Worm (Caenorhabditis elegans) whole organism, L1 larva: ENCODE data around the gene F33A8.4.
A peak's percentile ranks its signal among the peaks of the same experiment; 100 is the strongest.

Experiments
- C04F5.9 ChIP-seq: sonication (generic microtip); optimal IDR thresholded peaks from 2 replicates; lab custom pipeline; 2016; ENCODE audit warnings: missing genetic modification characterization, missing compliant biosample characterization
- C16A3.4 ChIP-seq: fragments of 150-350 bp; optimal IDR thresholded peaks from 2 replicates; lab custom pipeline; 2014; ENCODE audit warnings: missing biosample characterization, missing genetic modification characterization
- F16B12.6 ChIP-seq: fragments of 150-350 bp; optimal IDR thresholded peaks from 2 replicates; lab custom pipeline; 2014; ENCODE audit warnings: missing biosample characterization, missing genetic modification characterization
- Y116A8C.19 ChIP-seq: sonication (generic microtip); optimal IDR thresholded peaks from 2 replicates; lab custom pipeline; 2016; ENCODE audit warnings: missing compliant biosample characterization, missing genetic modification characterization, borderline replicate concordance
- aha-1 ChIP-seq: fragments of 150-350 bp; optimal IDR thresholded peaks from 2 replicates; lab custom pipeline; 2014; ENCODE audit warnings: missing biosample characterization, missing genetic modification characterization
- alr-1 ChIP-seq: fragments of 200-800 bp; sonication (Bioruptor generic); optimal IDR thresholded peaks from 2 replicates; lab custom pipeline; 2018; ENCODE audit warnings: borderline replicate concordance, mild to moderate bottlenecking, missing genetic modification characterization, missing compliant biosample characterization
- aly-2 ChIP-seq: fragments of 150-350 bp; optimal IDR thresholded peaks from 2 replicates; lab custom pipeline; 2014; ENCODE audit warnings: missing biosample characterization, missing genetic modification characterization
- blmp-1 ChIP-seq: fragments of 150-350 bp; optimal IDR thresholded peaks from 2 replicates; lab custom pipeline; 2014; ENCODE audit warnings: missing biosample characterization, missing genetic modification characterization
- ceh-63 ChIP-seq: fragments of 200-800 bp; sonication (Bioruptor generic); optimal IDR thresholded peaks from 2 replicates; lab custom pipeline; 2018; ENCODE audit warnings: mild to moderate bottlenecking, missing genetic modification characterization, missing compliant biosample characterization
- ceh-8 ChIP-seq: fragments of 200-800 bp; sonication (Bioruptor generic); optimal IDR thresholded peaks from 2 replicates; lab custom pipeline; 2018; ENCODE audit warnings: mild to moderate bottlenecking, missing genetic modification characterization, moderate library complexity, missing compliant biosample characterization
- ceh-88 ChIP-seq: fragments of 200-800 bp; sonication (Bioruptor generic); IDR thresholded peaks from 2 replicates; pipeline ENCODE4 v1.3.6; 2022; ENCODE audit warnings: missing genetic modification characterization, missing compliant biosample characterization
- ceh-90 ChIP-seq: sonication (generic microtip); optimal IDR thresholded peaks from 2 replicates; lab custom pipeline; 2016; ENCODE audit warnings: missing genetic modification characterization, missing compliant biosample characterization
- ces-1 ChIP-seq: fragments of 150-350 bp; optimal IDR thresholded peaks from 2 replicates; lab custom pipeline; 2014; ENCODE audit warnings: missing biosample characterization, missing genetic modification reagents, missing genetic modification characterization
- dpl-1 ChIP-seq, 3 experiments: fragments of 150-350 bp in 2 of 3; sonication (generic microtip) in 1 of 3; optimal IDR thresholded peaks; 2 replicates each; lab custom pipeline; 2014 to 2017; ENCODE audit warnings: missing biosample characterization in 3 of 3, missing genetic modification characterization in 3 of 3, missing genetic modification reagents in 3 of 3
- efl-1 ChIP-seq, 4 experiments: fragments of 150-350 bp; optimal IDR thresholded peaks in 3 of 4; peaks in 1 of 4; 1 replicate in 1 of 4; 2 replicates in 3 of 4; lab custom pipeline; 2014; ENCODE audit warnings: missing biosample characterization in 2 of 4, missing genetic modification characterization in 2 of 4, missing genetic modification reagents in 2 of 4
- elt-2 ChIP-seq: sonication (generic microtip); optimal IDR thresholded peaks from 2 replicates; lab custom pipeline; 2016; ENCODE audit warnings: missing genetic modification characterization, mild to moderate bottlenecking, inconsistent platforms, missing compliant biosample characterization, missing genetic modification reagents
- ets-5 ChIP-seq: fragments of 200-800 bp; sonication (Bioruptor generic); IDR thresholded peaks from 2 replicates; pipeline ENCODE4 v1.3.6; 2022; ENCODE audit warnings: missing genetic modification characterization, missing compliant biosample characterization
- fkh-10 ChIP-seq: sonication (generic microtip); optimal IDR thresholded peaks from 2 replicates; lab custom pipeline; 2017; ENCODE audit warnings: missing biosample characterization, missing genetic modification reagents, missing genetic modification characterization
- grh-1 ChIP-seq: fragments of 200-800 bp; sonication (Bioruptor generic); IDR thresholded peaks from 2 replicates; pipeline ENCODE4 v1.3.6; 2022; ENCODE audit warnings: missing genetic modification reagents, missing genetic modification characterization, missing compliant biosample characterization
- irx-1 ChIP-seq: sonication (generic microtip); optimal IDR thresholded peaks from 2 replicates; lab custom pipeline; 2016; ENCODE audit warnings: missing genetic modification characterization, missing compliant biosample characterization
- isw-1 ChIP-seq: fragments of 200-800 bp; sonication (Bioruptor generic); IDR thresholded peaks from 2 replicates; pipeline ENCODE4 v1.3.6; 2022; ENCODE audit warnings: missing genetic modification characterization, missing compliant biosample characterization
- lin-14 ChIP-seq: fragments of 200-800 bp; sonication (Bioruptor generic); optimal IDR thresholded peaks from 2 replicates; lab custom pipeline; 2018; ENCODE audit warnings: mild to moderate bottlenecking, missing genetic modification characterization, moderate library complexity, missing compliant biosample characterization
- lin-15B ChIP-seq: fragments of 150-350 bp; sonication (generic microtip); optimal IDR thresholded peaks from 3 replicates; lab custom pipeline; 2014; ENCODE audit warnings: missing biosample characterization, missing genetic modification characterization
- lin-39 ChIP-seq: fragments of 150-350 bp; optimal IDR thresholded peaks from 2 replicates; lab custom pipeline; 2014; ENCODE audit warnings: missing biosample characterization, missing genetic modification reagents, missing genetic modification characterization
- lir-3 ChIP-seq: sonication (generic microtip); optimal IDR thresholded peaks from 2 replicates; lab custom pipeline; 2016; ENCODE audit warnings: mild to moderate bottlenecking, missing genetic modification characterization, moderate library complexity, missing compliant biosample characterization; ENCODE audit not compliant: poor library complexity
- lsy-2 ChIP-seq, 2 experiments: fragments of 150-350 bp; optimal IDR thresholded peaks; 2 replicates each; lab custom pipeline; 2014; ENCODE audit warnings: missing biosample characterization in 2 of 2, missing genetic modification characterization in 2 of 2
- mab-9 ChIP-seq: fragments of 200-800 bp; sonication (Bioruptor generic); IDR thresholded peaks from 2 replicates; pipeline ENCODE4 v1.3.6; 2022; ENCODE audit warnings: missing genetic modification reagents, missing genetic modification characterization, missing compliant biosample characterization
- mef-2 ChIP-seq: fragments of 150-350 bp; optimal IDR thresholded peaks from 2 replicates; lab custom pipeline; 2014; ENCODE audit warnings: missing biosample characterization, missing genetic modification characterization
- nhr-19 ChIP-seq: fragments of 200-800 bp; sonication (Bioruptor generic); conservative IDR thresholded peaks from 2 replicates; pipeline ENCODE4 v1.3.6; 2022; ENCODE audit warnings: missing genetic modification characterization, missing compliant biosample characterization
- nhr-20 ChIP-seq: sonication (generic microtip); optimal IDR thresholded peaks from 2 replicates; lab custom pipeline; 2016; ENCODE audit warnings: mild to moderate bottlenecking, missing genetic modification characterization, missing compliant biosample characterization
- nhr-237 ChIP-seq: fragments of 150-350 bp; optimal IDR thresholded peaks from 2 replicates; lab custom pipeline; 2014; ENCODE audit warnings: missing biosample characterization, missing genetic modification characterization
- nhr-28 ChIP-seq: fragments of 150-350 bp; optimal IDR thresholded peaks from 2 replicates; lab custom pipeline; 2014; ENCODE audit warnings: missing biosample characterization, missing genetic modification characterization
- nhr-47 ChIP-seq: sonication (generic microtip); optimal IDR thresholded peaks from 2 replicates; lab custom pipeline; 2016; ENCODE audit warnings: mild to moderate bottlenecking, missing genetic modification characterization, moderate library complexity, missing compliant biosample characterization
- nhr-76 ChIP-seq: sonication (generic microtip); optimal IDR thresholded peaks from 2 replicates; lab custom pipeline; 2017; ENCODE audit warnings: missing biosample characterization, missing genetic modification characterization
- nhr-84 ChIP-seq: sonication (generic microtip); optimal IDR thresholded peaks from 2 replicates; lab custom pipeline; 2017; ENCODE audit warnings: missing biosample characterization, missing genetic modification characterization
- nhr-85 ChIP-seq: sonication (generic microtip); peaks from one replicate; lab custom pipeline; 2016; ENCODE audit warnings: missing genetic modification characterization, inconsistent platforms, missing compliant biosample characterization
- nhr-90 ChIP-seq: sonication (generic microtip); optimal IDR thresholded peaks from 2 replicates; lab custom pipeline; 2016; ENCODE audit warnings: mild to moderate bottlenecking, missing genetic modification characterization, missing compliant biosample characterization; ENCODE audit not compliant: poor library complexity
- pag-3 ChIP-seq: sonication (generic microtip); optimal IDR thresholded peaks from 2 replicates; lab custom pipeline; 2017; ENCODE audit warnings: missing genetic modification characterization, mild to moderate bottlenecking, missing compliant biosample characterization, antibody characterized with exemption, borderline replicate concordance; ENCODE audit not compliant: insufficient read depth
- rnt-1 ChIP-seq: sonication (generic microtip); optimal IDR thresholded peaks from 2 replicates; lab custom pipeline; 2016; ENCODE audit warnings: mild to moderate bottlenecking, missing genetic modification characterization, moderate library complexity, missing compliant biosample characterization
- skn-1 ChIP-seq: fragments of 150-350 bp; optimal IDR thresholded peaks from 2 replicates; lab custom pipeline; 2014; ENCODE audit warnings: missing biosample characterization, missing genetic modification characterization
- snpc-4 ChIP-seq: fragments of 150-350 bp; optimal IDR thresholded peaks from 2 replicates; lab custom pipeline; 2014; ENCODE audit warnings: missing biosample characterization, missing genetic modification characterization
- sox-4 ChIP-seq: sonication (generic microtip); optimal IDR thresholded peaks from 2 replicates; lab custom pipeline; 2016; ENCODE audit warnings: missing genetic modification characterization, missing compliant biosample characterization
- sptf-1 ChIP-seq: fragments of 150-350 bp; optimal IDR thresholded peaks from 2 replicates; lab custom pipeline; 2014; ENCODE audit warnings: missing biosample characterization, missing genetic modification characterization
- sup-37 ChIP-seq: fragments of 200-800 bp; sonication (Bioruptor generic); optimal IDR thresholded peaks from 2 replicates; lab custom pipeline; 2018; ENCODE audit warnings: mild to moderate bottlenecking, missing genetic modification characterization, missing compliant biosample characterization
- tlp-1 ChIP-seq: fragments of 150-350 bp; optimal IDR thresholded peaks from 2 replicates; lab custom pipeline; 2014; ENCODE audit warnings: missing biosample characterization, missing genetic modification characterization
- unc-62 ChIP-seq: fragments of 150-350 bp; optimal IDR thresholded peaks from 2 replicates; lab custom pipeline; 2014; ENCODE audit warnings: missing biosample characterization, missing genetic modification reagents, missing genetic modification characterization
- unc-86 ChIP-seq: sonication (generic microtip); optimal IDR thresholded peaks from 2 replicates; lab custom pipeline; 2016; ENCODE audit warnings: missing genetic modification characterization, missing compliant biosample characterization
- unc-98 ChIP-seq: fragments of 200-800 bp; sonication (Bioruptor generic); IDR thresholded peaks from 2 replicates; pipeline ENCODE4 v1.3.6; 2022; ENCODE audit warnings: missing genetic modification characterization, missing compliant biosample characterization
- ztf-11 ChIP-seq, 2 experiments: sonication (generic microtip); optimal IDR thresholded peaks; 2 replicates each; lab custom pipeline; 2016 to 2017; ENCODE audit warnings: missing genetic modification characterization in 2 of 2, missing biosample characterization in 1 of 2, missing compliant biosample characterization in 1 of 2
- ztf-4 ChIP-seq: fragments of 150-350 bp; optimal IDR thresholded peaks from 2 replicates; lab custom pipeline; 2014; ENCODE audit warnings: missing biosample characterization, missing genetic modification characterization

F33A8.4 gene

ce11 chrII:11027777-11028176, 21.1 kb downstream of the F33A8.4 start:
- TF ChIP-seq mef-2 (tag; lab: Kevin White, UChicago) (no peak), ztf-4 (tag; lab: Kevin White, UChicago) (no peak), lin-14 (GFP tag; lab: Kevin White, UChicago) (peak; percentile 7), nhr-19 (no peak), tlp-1 (no peak), aly-2 (peak; percentile 9), skn-1 (no peak)

ce11 chrII:11025566-11025965, 23.3 kb downstream of the F33A8.4 start, which contains the start of gene F33A8.7:
Gene F33A8.7 (minus strand): TSS chrII:11025666.
- TF ChIP-seq F16B12.6 (tag; lab: Kevin White, UChicago), result no peak
- TF ChIP-seq unc-86, result no peak
- no peak for TF ChIP-seq grh-1
- TF ChIP-seq alr-1, result no peak
- TF ChIP-seq snpc-4, result no peak
- TF ChIP-seq tlp-1, result no peak
- TF ChIP-seq nhr-90, result no peak
- no peak for TF ChIP-seq ces-1 (GFP tag; lab: Kevin White, UChicago)
- no peak for TF ChIP-seq ceh-63 (GFP tag; lab: Kevin White, UChicago)
- TF ChIP-seq irx-1 (tag; lab: Kevin White, UChicago), result no peak
- TF ChIP-seq blmp-1, result no peak
- TF ChIP-seq ets-5 (GFP tag; lab: Robert Waterston, UW), result no peak

- TF ChIP-seq pag-3 (tag; lab: Kevin White, UChicago) (no peak), dpl-1 (GFP tag; optimal IDR thresholded peaks at IDR 0.05; lab: Kevin White, UChicago) (peak; percentile 94 to 96 (median 96)), ets-5 (GFP tag; lab: Robert Waterston, UW) (no peak), Y116A8C.19 (tag; lab: Kevin White, UChicago) (no peak), nhr-84 (tag; lab: Kevin White, UChicago) (no peak), nhr-76 (tag; lab: Kevin White, UChicago) (no peak), ztf-11 (tag; optimal IDR thresholded peaks at IDR 0.05; lab: Kevin White, UChicago) (peak in 1 of 2 experiments; percentile 11), efl-1 (optimal IDR thresholded peaks at IDR 0.05; lab: Kevin White, UChicago) (peak; percentile 97 to 99), efl-1 (GFP tag; optimal IDR thresholded peaks at IDR 0.05 in 1 of 2; lab: Kevin White, UChicago) (peak; percentile 98 to 100), isw-1 (GFP tag; lab: Robert Waterston, UW) (no peak; the same call in none of the 2 replicates), lin-39 (tag; lab: Kevin White, UChicago) (peak; percentile 9), lir-3 (tag; lab: Kevin White, UChicago) (no peak), ceh-88 (no peak), nhr-90 (peak; percentile 67), nhr-20 (peak; percentile 61), unc-98 (no peak), fkh-10 (GFP tag; lab: Kevin White, UChicago) (no peak), nhr-237 (tag; lab: Kevin White, UChicago) (no peak), C04F5.9 (tag; lab: Kevin White, UChicago) (peak; percentile 10), blmp-1 (peak; percentile 53), sptf-1 (no peak), rnt-1 (peak; percentile 67), ceh-8 (GFP tag; lab: Kevin White, UChicago) (no peak), mab-9 (GFP tag; lab: Robert Waterston, UW) (no peak), ces-1 (GFP tag; lab: Kevin White, UChicago) (no peak), C16A3.4 (tag; lab: Kevin White, UChicago) (peak; percentile 54), ceh-90 (tag; lab: Kevin White, UChicago) (no peak), lsy-2 (tag; optimal IDR thresholded peaks at IDR 0.05; lab: Kevin White, UChicago) (peak; percentile 67 to 82), sup-37 (GFP tag; lab: Kevin White, UChicago) (no peak), nhr-47 (tag; lab: Kevin White, UChicago) (peak; percentile 78), elt-2 (tag; lab: Kevin White, UChicago) (no peak), nhr-19 (peak; percentile 50), nhr-85 (tag; lab: Kevin White, UChicago) (peak; percentile 44), nhr-28 (tag; lab: Kevin White, UChicago) (no peak), sox-4 (no peak), lin-15B (peak; percentile 41), aha-1 (tag; lab: Kevin White, UChicago) (no peak), unc-62 (GFP tag; lab: Kevin White, UChicago) (no peak)
Measured at ce11 chrII:11022023-11022422, 26.8 kb downstream of the F33A8.4 start, which contains the start of gene let-858. Gene let-858 (plus strand): TSS chrII:11022370.
